Worm (Caenorhabditis elegans): ENCODE data around the gene orai-1.

ce11 chrIII:626091-626490, 20.5 kb upstream of the orai-1 start:
- TF ChIP-seq him-1 (tag; optimal IDR thresholded peaks at IDR 0.05) (no peak), dao-5 (tag; optimal IDR thresholded peaks at IDR 0.05) (no peak)

Data from whole organism, L4/young adult.